Fruit fly (Drosophila melanogaster) whole organism, adult: ENCODE results near the gene Fmr1.

Experiments used
- CG11617 ChIP-seq: fragments of 200-800 bp; sonication (Bioruptor generic); optimal IDR thresholded peaks from 2 replicates; lab custom pipeline; 2017; ENCODE audit warnings: mild to moderate bottlenecking, missing biosample characterization, missing genetic modification reagents, missing genetic modification characterization
- CG12768 ChIP-seq: fragments of 200-800 bp; sonication (Bioruptor generic); optimal IDR thresholded peaks from 2 replicates; lab custom pipeline; 2017; ENCODE audit warnings: missing biosample characterization, missing genetic modification characterization, mild to moderate bottlenecking, moderate library complexity, missing genetic modification reagents
- CG14711 ChIP-seq: fragments of 200-800 bp; sonication (Bioruptor generic); optimal IDR thresholded peaks from 2 replicates; lab custom pipeline; 2018; ENCODE audit warnings: missing biosample characterization, mild to moderate bottlenecking, missing genetic modification characterization, moderate library complexity
- CG1620 ChIP-seq: fragments of 200-800 bp; sonication (Bioruptor generic); optimal IDR thresholded peaks from 2 replicates; lab custom pipeline; 2016; ENCODE audit warnings: missing biosample characterization, missing genetic modification characterization
- CG33017 ChIP-seq: fragments of 200-800 bp; sonication (Bioruptor generic); optimal IDR thresholded peaks from 2 replicates; lab custom pipeline; 2018; ENCODE audit warnings: missing biosample characterization, mild to moderate bottlenecking, missing genetic modification characterization, moderate library complexity
- CG5204 ChIP-seq: fragments of 200-800 bp; sonication (Bioruptor generic); optimal IDR thresholded peaks from 2 replicates; lab custom pipeline; 2016; ENCODE audit warnings: missing biosample characterization, missing genetic modification characterization
- CG7045 ChIP-seq: fragments of 200-800 bp; sonication (Bioruptor generic); optimal IDR thresholded peaks from 2 replicates; lab custom pipeline; 2017; ENCODE audit warnings: missing biosample characterization, mild to moderate bottlenecking, missing genetic modification characterization
- CG7101 ChIP-seq: fragments of 200-800 bp; sonication (Bioruptor generic); optimal IDR thresholded peaks from 2 replicates; lab custom pipeline; 2018; ENCODE audit warnings: missing biosample characterization, mild to moderate bottlenecking, missing genetic modification characterization, moderate library complexity
- Clk ChIP-seq: fragments of 200-800 bp; sonication (Bioruptor generic); optimal IDR thresholded peaks from 2 replicates; lab custom pipeline; 2017; ENCODE audit warnings: missing biosample characterization, missing genetic modification characterization
- Crg-1 ChIP-seq: fragments of 200-800 bp; sonication (Bioruptor generic); optimal IDR thresholded peaks from 2 replicates; lab custom pipeline; 2016; ENCODE audit warnings: missing biosample characterization, missing genetic modification characterization
- Hr96 ChIP-seq: fragments of 200-800 bp; sonication (Bioruptor generic); optimal IDR thresholded peaks from 2 replicates; lab custom pipeline; 2016; ENCODE audit warnings: missing biosample characterization, missing genetic modification characterization
- Mnt ChIP-seq: fragments of 200-800 bp; sonication (Bioruptor generic); optimal IDR thresholded peaks from 2 replicates; lab custom pipeline; 2016; ENCODE audit warnings: missing biosample characterization, mild to moderate bottlenecking, missing genetic modification characterization
- bab1 ChIP-seq: fragments of 200-800 bp; sonication (Bioruptor generic); optimal IDR thresholded peaks from 3 replicates; lab custom pipeline; 2019; ENCODE audit warnings: missing biosample characterization, mild to moderate bottlenecking, missing genetic modification characterization, moderate library complexity
- cic ChIP-seq: fragments of 200-800 bp; sonication (Bioruptor generic); optimal IDR thresholded peaks from 2 replicates; lab custom pipeline; 2017; ENCODE audit warnings: missing biosample characterization, mild to moderate bottlenecking, missing genetic modification characterization, moderate library complexity
- cnc ChIP-seq, 2 experiments: fragments of >200 bp; optimal IDR thresholded peaks; 2 replicates each; lab custom pipeline; 2017
- kay ChIP-seq: fragments of 200-800 bp; sonication (Bioruptor generic); peaks from one replicate; lab custom pipeline; 2016; ENCODE audit warnings: missing biosample characterization, missing genetic modification characterization, borderline replicate concordance
- ovo ChIP-seq: fragments of 200-800 bp; sonication (Bioruptor generic); optimal IDR thresholded peaks from 2 replicates; lab custom pipeline; 2016; ENCODE audit warnings: missing biosample characterization, missing genetic modification characterization
- pad ChIP-seq: fragments of 200-800 bp; sonication (Bioruptor generic); optimal IDR thresholded peaks from 3 replicates; lab custom pipeline; 2017; ENCODE audit warnings: missing biosample characterization, missing genetic modification characterization, mild to moderate bottlenecking, moderate library complexity, missing genetic modification reagents
- tj ChIP-seq: fragments of 200-800 bp; sonication (Bioruptor generic); optimal IDR thresholded peaks from 3 replicates; lab custom pipeline; 2017; ENCODE audit warnings: missing biosample characterization, mild to moderate bottlenecking, missing genetic modification characterization, moderate library complexity
- toe ChIP-seq: fragments of 200-800 bp; sonication (Bioruptor generic); optimal IDR thresholded peaks from 2 replicates; lab custom pipeline; 2016; ENCODE audit warnings: missing biosample characterization, missing genetic modification characterization

Gene Fmr1

dm6 chr3R:10089171-10089664 lies 20.7 kb downstream of the Fmr1 start:
- TF ChIP-seq kay (GFP tag; lab: Kevin White, UChicago) (no peak), toe (GFP tag; lab: Kevin White, UChicago) (no peak), CG11617 (GFP tag; lab: Kevin White, UChicago) (no peak), Crg-1 (GFP tag; lab: Kevin White, UChicago) (no peak), cic (GFP tag; lab: Kevin White, UChicago) (peak; percentile 97), CG14711 (peak; percentile 22), tj (GFP tag; lab: Kevin White, UChicago) (peak; percentile 99), bab1 (GFP tag; lab: Kevin White, UChicago) (no peak), CG5204 (GFP tag; lab: Kevin White, UChicago) (no peak), ovo (GFP tag; lab: Kevin White, UChicago) (no peak), CG33017 (tag; lab: Kevin White, UChicago) (peak; percentile 56), CG7101 (peak; percentile 12), cnc (optimal IDR thresholded peaks at IDR 0.05; lab: Kevin White, UChicago) (peak; percentile 33 to 59), Mnt (GFP tag; lab: Kevin White, UChicago) (peak; percentile 78), Hr96 (GFP tag; lab: Kevin White, UChicago) (no peak), Clk (peak; percentile 48), CG1620 (GFP tag; lab: Kevin White, UChicago) (no peak), CG7045 (no peak), pad (GFP tag; lab: Kevin White, UChicago) (peak; percentile 67), CG12768 (GFP tag; lab: Kevin White, UChicago) (peak; percentile 83)

dm6 chr3R:10087206-10087927 lies 22.6 kb downstream of the Fmr1 start:
- peak; percentile 72 for TF ChIP-seq CG12768 (GFP tag; lab: Kevin White, UChicago)
- no peak for TF ChIP-seq kay (GFP tag; lab: Kevin White, UChicago)
- peak; percentile 83 for TF ChIP-seq CG7045
- TF ChIP-seq ovo (GFP tag; lab: Kevin White, UChicago): no peak
- peak; percentile 77 for TF ChIP-seq Hr96 (GFP tag; lab: Kevin White, UChicago)
- TF ChIP-seq bab1 (GFP tag; lab: Kevin White, UChicago): peak; percentile 27
- peak; percentile 54 for TF ChIP-seq CG1620 (GFP tag; lab: Kevin White, UChicago)
- TF ChIP-seq CG11617 (GFP tag; lab: Kevin White, UChicago): peak; percentile 86
- peak; percentile 67 for TF ChIP-seq pad (GFP tag; lab: Kevin White, UChicago)
- TF ChIP-seq cic (GFP tag; lab: Kevin White, UChicago): peak; percentile 84
- peak; percentile 17 for TF ChIP-seq Crg-1 (GFP tag; lab: Kevin White, UChicago)
- TF ChIP-seq cnc (optimal IDR thresholded peaks at IDR 0.05; lab: Kevin White, UChicago): no peak
- TF ChIP-seq CG7101: peak; percentile 80
- TF ChIP-seq Mnt (GFP tag; lab: Kevin White, UChicago): peak; percentile 90
- TF ChIP-seq CG5204 (GFP tag; lab: Kevin White, UChicago): no peak
- TF ChIP-seq CG33017 (tag; lab: Kevin White, UChicago): peak; percentile 67
- TF ChIP-seq CG14711: peak; percentile 67
- peak; percentile 59 for TF ChIP-seq toe (GFP tag; lab: Kevin White, UChicago)
- TF ChIP-seq Clk: peak; percentile 76
- TF ChIP-seq tj (GFP tag; lab: Kevin White, UChicago): peak; percentile 87

- TF ChIP-seq tj (GFP tag; lab: Kevin White, UChicago): no peak
- no peak for TF ChIP-seq pad (GFP tag; lab: Kevin White, UChicago)
- TF ChIP-seq CG14711: no peak
- TF ChIP-seq CG1620 (GFP tag; lab: Kevin White, UChicago): no peak
- no peak for TF ChIP-seq CG33017 (tag; lab: Kevin White, UChicago)
- no peak for TF ChIP-seq toe (GFP tag; lab: Kevin White, UChicago)
- no peak for TF ChIP-seq Clk
- no peak for TF ChIP-seq CG5204 (GFP tag; lab: Kevin White, UChicago)
- no peak for TF ChIP-seq ovo (GFP tag; lab: Kevin White, UChicago)
- TF ChIP-seq kay (GFP tag; lab: Kevin White, UChicago): no peak
- no peak for TF ChIP-seq bab1 (GFP tag; lab: Kevin White, UChicago)
- no peak for TF ChIP-seq CG12768 (GFP tag; lab: Kevin White, UChicago)
- TF ChIP-seq CG11617 (GFP tag; lab: Kevin White, UChicago): no peak
- no peak for TF ChIP-seq cnc (optimal IDR thresholded peaks at IDR 0.05; lab: Kevin White, UChicago)
- TF ChIP-seq CG7045: no peak
- no peak for TF ChIP-seq cic (GFP tag; lab: Kevin White, UChicago)
- no peak for TF ChIP-seq Crg-1 (GFP tag; lab: Kevin White, UChicago)
- TF ChIP-seq Mnt (GFP tag; lab: Kevin White, UChicago): no peak
- no peak for TF ChIP-seq CG7101
- no peak for TF ChIP-seq Hr96 (GFP tag; lab: Kevin White, UChicago)
Measured at dm6 chr3R:10086683-10087082, 23.2 kb downstream of the Fmr1 start.

- TF ChIP-seq CG7045: no peak
- TF ChIP-seq toe (GFP tag; lab: Kevin White, UChicago): peak; percentile 43
- peak; percentile 50 for TF ChIP-seq cic (GFP tag; lab: Kevin White, UChicago)
- no peak for TF ChIP-seq CG14711
Measured at dm6 chr3R:10086222-10086621, 23.7 kb downstream of the Fmr1 start.

- TF ChIP-seq Clk (peak; percentile 93), Mnt (GFP tag; lab: Kevin White, UChicago) (peak; percentile 86), Crg-1 (GFP tag; lab: Kevin White, UChicago) (peak; percentile 72), CG11617 (GFP tag; lab: Kevin White, UChicago) (peak; percentile 94), CG1620 (GFP tag; lab: Kevin White, UChicago) (peak; percentile 71), CG12768 (GFP tag; lab: Kevin White, UChicago) (peak; percentile 96), CG5204 (GFP tag; lab: Kevin White, UChicago) (peak; percentile 95), tj (GFP tag; lab: Kevin White, UChicago) (peak; percentile 92), bab1 (GFP tag; lab: Kevin White, UChicago) (peak; percentile 71), CG33017 (tag; lab: Kevin White, UChicago) (peak; percentile 96), cnc (optimal IDR thresholded peaks at IDR 0.05; lab: Kevin White, UChicago) (no peak), CG7045 (peak; percentile 95), kay (GFP tag; lab: Kevin White, UChicago) (no peak), cic (GFP tag; lab: Kevin White, UChicago) (peak; percentile 72), pad (GFP tag; lab: Kevin White, UChicago) (peak; percentile 75), toe (GFP tag; lab: Kevin White, UChicago) (peak; percentile 87), CG7101 (peak; percentile 96), Hr96 (GFP tag; lab: Kevin White, UChicago) (peak; percentile 87), ovo (GFP tag; lab: Kevin White, UChicago) (peak; percentile 81), CG14711 (peak; percentile 88)
Measured at dm6 chr3R:10084914-10085313, 25.0 kb downstream of the Fmr1 start.
